Fruit fly (Drosophila melanogaster) whole organism, larva: ENCODE data around the gene heph.

ENCODE experiments used
- noc ChIP-seq: fragments of 200-800 bp; sonication (Bioruptor generic); optimal IDR thresholded peaks from 3 replicates; lab custom pipeline; 2019; ENCODE audit warnings: missing biosample characterization, mild to moderate bottlenecking, missing genetic modification characterization, moderate library complexity

Gene heph

dm6 chr3R:31936003-31936496 lies 79.3 kb downstream of the heph start:
- TF ChIP-seq noc = no peak

DNA sequence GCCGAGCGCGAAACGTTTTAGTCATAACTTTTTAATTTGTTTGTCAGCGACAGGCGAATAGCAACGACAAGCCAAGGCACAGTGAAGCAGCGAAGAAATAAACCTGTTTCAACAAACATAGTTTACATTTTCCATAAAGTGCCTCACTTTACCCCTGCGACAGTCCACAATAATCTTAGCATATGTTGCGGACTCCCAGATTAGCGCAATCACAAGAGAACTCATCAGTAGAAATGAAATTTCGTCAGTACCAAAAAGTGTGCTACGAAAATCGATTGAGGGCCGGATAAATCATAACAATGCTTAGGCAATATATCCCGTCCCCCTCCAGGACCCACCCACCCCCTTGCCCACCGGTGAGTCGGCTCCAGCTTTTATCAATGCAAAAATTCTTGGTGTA lies 86.9 kb downstream of the heph start:
- TF ChIP-seq noc = no peak

dm6 chr3R:31901579-31901978 lies 113.7 kb downstream of the heph start:
- no peak for TF ChIP-seq noc

DNA sequence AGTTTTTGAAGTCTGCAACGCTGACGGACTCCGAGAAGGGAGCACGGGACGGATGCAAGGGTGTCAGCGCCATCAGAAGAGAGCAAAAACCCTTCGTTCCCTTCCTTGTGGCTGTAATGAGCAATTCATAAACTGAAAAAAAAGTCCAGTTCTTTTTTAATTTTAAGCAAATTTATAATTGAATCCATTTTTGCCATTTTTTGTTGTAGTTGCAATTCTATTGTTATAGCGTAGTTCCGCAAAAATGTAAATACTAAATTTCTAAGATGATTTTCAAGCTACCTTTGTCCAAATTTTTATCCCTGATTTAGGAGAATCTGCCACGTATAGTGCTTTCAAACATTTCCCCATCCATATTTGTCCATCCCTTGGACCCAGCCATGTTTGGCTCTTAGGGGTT lies 130.6 kb downstream of the heph start:
- no peak for TF ChIP-seq noc

DNA sequence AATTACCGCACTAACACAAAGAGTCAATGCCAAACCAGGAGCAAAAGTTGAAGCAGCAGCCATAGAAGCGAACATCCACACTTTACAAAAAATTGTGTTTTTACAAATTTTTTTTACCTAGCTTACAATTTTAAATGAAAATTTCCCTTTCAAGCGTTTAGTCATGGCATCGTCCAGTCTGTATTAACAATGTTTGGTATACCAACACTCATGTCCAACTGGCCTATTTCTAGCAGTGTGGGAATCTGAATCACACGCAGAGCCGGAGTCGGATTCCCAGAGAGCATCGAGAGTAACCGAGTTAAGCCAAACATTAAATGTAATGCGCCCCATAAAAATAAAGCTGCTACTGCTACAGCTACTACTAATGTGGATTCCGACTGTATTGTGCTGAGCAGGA lies 132.7 kb downstream of the heph start:
- TF ChIP-seq noc = no peak

DNA sequence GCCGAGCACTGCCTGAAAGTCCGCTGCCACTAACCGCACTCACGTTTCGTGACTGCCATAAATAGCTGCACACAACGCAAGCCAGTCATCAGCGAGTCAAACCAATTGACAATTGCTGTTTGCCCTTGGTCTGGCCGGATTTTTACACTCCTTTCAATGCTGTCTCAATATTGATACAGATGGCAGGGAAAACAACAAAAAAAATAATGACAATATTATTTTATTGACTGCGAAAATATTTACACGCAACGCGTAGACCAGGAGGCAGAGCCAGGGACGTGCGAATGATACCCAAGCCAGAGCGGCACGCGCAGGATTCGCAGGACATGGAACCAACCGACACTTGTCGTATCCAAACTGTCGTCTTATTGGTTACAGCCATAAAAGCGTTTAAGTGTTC lies 137.0 kb downstream of the heph start:
- TF ChIP-seq noc = no peak

- no peak for TF ChIP-seq noc
Observed at dm6 chr3R:31872543-31872942, 142.8 kb downstream of the heph start.

DNA sequence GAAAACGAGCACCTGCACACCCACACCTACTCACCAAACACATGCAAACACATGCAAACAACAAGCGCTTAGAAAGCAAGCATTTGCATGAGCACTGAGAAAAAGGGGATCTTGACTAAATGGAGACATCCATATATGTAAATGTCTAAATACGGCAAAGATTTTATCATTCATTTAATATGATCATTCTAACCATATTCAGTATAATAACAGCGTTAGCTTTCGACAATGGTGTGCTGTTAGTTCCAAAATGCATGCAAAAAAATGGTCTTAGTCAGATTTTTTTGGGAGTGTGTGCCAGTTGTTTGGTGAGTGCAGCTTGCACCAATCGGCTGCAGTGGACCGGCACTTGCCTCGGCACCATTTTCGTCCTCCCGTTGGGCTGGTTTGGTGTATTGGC lies 144.8 kb downstream of the heph start:
- no peak for TF ChIP-seq noc

DNA sequence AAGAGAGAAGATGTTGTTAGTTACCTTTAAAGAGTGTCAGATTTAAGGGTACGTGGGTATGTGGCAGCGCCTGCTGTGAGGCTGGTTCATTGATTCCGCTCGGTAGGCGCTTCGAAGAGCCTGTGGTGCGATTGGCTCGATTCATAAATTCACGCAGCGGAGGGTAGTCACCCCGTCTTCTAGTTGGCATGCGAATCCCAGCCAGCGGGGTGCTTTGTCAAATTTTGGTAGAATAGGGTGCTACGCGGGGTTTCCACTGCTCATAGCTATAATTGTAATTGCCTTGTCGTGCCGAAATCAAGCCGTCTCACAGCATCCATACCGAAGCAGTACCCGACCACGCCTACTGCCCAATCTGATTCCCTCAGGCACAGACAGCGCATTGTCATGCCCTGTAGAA lies 163.1 kb downstream of the heph start:
- TF ChIP-seq noc = no peak

- TF ChIP-seq noc = no peak
Observed at dm6 chr3R:31826422-31826821, 188.9 kb downstream of the heph start.

DNA sequence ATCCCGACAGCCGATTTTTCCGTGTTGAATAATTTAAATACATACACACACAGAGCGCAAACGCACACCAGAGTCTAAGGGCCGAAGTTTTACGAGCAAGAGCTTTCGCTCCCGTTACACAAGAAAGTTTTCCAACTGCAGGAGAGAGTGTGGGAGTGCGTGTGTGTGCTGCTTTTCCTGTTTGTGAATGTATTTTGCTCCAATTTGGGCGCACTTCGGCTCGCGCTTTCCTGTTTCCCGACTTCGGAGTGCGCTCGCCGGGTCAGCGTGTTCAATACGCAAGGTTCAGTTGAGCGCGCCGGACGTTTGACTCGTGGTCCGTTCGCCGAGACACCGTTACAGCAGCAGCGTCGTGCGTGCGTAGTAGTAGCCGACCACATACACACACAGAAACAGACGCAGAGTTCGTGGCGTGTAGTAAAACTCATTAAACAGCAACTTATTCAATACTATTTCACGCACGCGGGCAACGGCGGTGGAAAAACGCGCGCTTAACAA lies 189.7 kb downstream of the heph start:
- TF ChIP-seq noc = no peak

dm6 chr3R:31824200-31824599 lies 191.1 kb downstream of the heph start:
- no peak for TF ChIP-seq noc

DNA sequence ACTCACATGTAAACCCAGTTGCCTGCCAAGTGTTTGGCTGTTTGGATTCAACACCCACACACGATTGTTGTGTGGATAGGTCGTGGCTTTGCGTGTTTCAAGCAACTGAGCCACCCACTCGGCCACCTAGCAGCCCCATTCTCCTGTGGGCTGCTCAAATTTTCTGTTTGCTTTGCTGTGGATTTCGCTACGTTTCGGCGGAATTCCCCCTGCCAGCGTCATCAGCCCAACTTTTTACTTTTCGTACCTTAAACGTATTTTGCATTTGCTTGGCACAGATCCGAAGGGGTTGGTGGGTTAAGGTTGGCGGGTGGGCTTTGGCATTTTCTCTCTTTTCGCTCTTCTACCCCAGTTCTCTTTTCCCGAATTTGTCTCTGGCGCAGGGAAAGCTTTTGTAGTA lies 192.9 kb downstream of the heph start:
- TF ChIP-seq noc = no peak

dm6 chr3R:31812976-31813298 lies 202.4 kb downstream of the heph start:
- TF ChIP-seq noc = no peak

DNA sequence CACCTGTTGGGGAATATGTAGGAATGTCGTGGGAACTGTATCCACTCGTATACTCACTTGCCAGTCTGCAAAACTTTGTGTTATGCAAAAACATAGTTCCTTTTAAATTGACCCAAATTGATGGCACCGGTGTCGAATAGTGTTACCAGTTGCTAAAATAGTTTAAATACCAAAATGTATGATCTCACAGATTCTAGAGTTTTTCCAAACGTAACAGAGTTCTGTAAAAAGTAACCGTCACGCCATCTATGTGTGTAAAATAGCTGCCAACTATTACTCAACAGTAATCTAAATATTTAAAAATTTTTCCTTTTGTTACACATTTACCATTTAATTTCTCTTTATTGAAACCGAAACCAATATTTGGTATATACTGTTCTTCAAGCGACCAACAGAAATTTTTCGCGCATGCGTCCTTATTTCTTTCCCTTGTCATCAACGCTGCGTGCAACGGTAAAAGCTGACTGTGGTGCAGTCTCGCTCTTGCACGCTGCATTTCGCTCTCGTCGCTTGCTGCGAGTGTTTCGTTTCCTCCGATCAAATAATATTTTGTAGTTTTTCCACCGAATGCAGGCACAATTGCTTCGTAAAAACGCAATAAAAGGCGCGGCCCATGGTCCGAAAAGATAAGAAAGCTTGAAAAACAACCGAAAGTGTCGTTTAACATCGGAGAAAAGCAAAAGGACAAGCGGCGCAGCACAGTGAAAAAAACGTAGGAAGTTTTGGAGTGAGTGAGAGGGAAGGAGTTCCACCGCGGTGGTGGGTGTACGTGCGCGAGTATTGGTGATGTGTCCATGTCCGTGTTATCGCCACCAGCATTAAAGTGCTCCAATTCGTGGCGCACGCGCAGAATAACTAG lies 203.0 kb downstream of the heph start, which contains the start of the genes FeCH and RhoGAP100F:
FeCH (minus strand) TSS at position 180 of the 859 bp plus-strand sequence.
RhoGAP100F (plus strand) TSS at position 493 of the 859 bp plus-strand sequence.
- TF ChIP-seq noc = no peak

dm6 chr3R:31810073-31810530 lies 205.2 kb downstream of the heph start, which contains the start of gene Rift:
TSS of gene Rift (minus strand) at chr3R:31810186.
- TF ChIP-seq noc = no peak

- no peak for TF ChIP-seq noc
Observed at dm6 chr3R:31809622-31810021, 205.7 kb downstream of the heph start.

- no peak for TF ChIP-seq noc
Observed at dm6 chr3R:31808571-31808970, 206.7 kb downstream of the heph start.
